Worm (Caenorhabditis elegans): Measurements from ENCODE around the gene F02E11.2.

- TF ChIP-seq elt-3 (tag; optimal IDR thresholded peaks at IDR 0.05) (no peak), nhr-11 (tag; optimal IDR thresholded peaks at IDR 0.05) (no peak), mab-5 (tag; optimal IDR thresholded peaks at IDR 0.05) (no peak), zag-1 (tag; optimal IDR thresholded peaks at IDR 0.05) (no peak), crh-2 (tag; optimal IDR thresholded peaks at IDR 0.05) (no peak), peb-1 (tag; optimal IDR thresholded peaks at IDR 0.05) (no peak), fos-1 (tag; optimal IDR thresholded peaks at IDR 0.05) (peak; percentile 50), alr-1 (tag; optimal IDR thresholded peaks at IDR 0.05) (no peak), R02D3.7 (tag; optimal IDR thresholded peaks at IDR 0.05) (no peak)
Observed at ce11 chrII:3244758-3245157, 17.8 kb upstream of the F02E11.2 start.
